Worm (Caenorhabditis elegans): Measurements from ENCODE around the gene Y56A3A.7.

Gene Y56A3A.7

DNA sequence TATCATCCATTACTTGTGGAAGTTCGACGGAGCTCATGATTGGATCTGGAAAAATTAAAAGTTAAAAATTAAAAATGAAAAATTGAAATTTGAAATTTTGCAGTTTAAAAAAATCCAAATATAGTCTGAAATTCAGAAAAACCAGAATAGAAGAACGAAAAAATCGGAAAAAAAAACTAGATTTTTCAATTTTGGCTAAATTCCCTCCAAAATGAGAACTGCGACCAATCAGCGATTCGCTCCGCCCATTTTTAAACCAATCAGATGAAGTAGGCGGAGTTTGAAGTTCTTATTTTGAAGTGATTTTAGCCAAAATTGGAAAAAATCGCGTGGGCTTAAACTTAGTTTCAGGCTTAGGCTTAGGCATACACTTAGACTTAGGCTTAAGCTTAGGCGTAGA is at the start of gene Y56A3A.7:
Gene Y56A3A.7 (minus strand): TSS at position 47 of the 400 bp plus-strand sequence.
- TF ChIP-seq dao-5 (tag; optimal IDR thresholded peaks at IDR 0.05) (no peak), W03F9.2 (tag; optimal IDR thresholded peaks at IDR 0.05) (no peak), him-1 (tag; optimal IDR thresholded peaks at IDR 0.05) (no peak)

DNA sequence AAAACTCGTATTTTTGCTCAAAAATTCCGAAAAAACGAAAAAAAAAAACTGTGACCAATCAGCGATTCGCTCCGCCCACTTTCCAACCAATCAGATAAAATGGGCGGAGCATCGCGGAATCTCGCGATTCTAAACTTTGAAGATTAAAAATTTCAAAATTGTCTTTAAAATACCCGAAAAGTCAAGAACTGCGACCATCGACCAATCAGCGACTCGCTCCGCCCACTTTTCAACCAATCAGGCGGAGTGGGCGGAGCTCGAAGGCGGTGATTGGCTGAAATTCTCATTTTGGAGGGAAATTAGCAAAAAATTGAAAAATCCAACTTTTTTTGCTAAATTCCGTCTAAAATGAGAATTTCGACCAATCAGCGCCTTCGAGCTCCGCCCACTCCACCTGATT is 49.0 kb upstream of the Y56A3A.7 start:
- TF ChIP-seq dao-5 (tag; optimal IDR thresholded peaks at IDR 0.05) = no peak
- no peak for TF ChIP-seq him-1 (tag; optimal IDR thresholded peaks at IDR 0.05)
- no peak for TF ChIP-seq W03F9.2 (tag; optimal IDR thresholded peaks at IDR 0.05)

DNA sequence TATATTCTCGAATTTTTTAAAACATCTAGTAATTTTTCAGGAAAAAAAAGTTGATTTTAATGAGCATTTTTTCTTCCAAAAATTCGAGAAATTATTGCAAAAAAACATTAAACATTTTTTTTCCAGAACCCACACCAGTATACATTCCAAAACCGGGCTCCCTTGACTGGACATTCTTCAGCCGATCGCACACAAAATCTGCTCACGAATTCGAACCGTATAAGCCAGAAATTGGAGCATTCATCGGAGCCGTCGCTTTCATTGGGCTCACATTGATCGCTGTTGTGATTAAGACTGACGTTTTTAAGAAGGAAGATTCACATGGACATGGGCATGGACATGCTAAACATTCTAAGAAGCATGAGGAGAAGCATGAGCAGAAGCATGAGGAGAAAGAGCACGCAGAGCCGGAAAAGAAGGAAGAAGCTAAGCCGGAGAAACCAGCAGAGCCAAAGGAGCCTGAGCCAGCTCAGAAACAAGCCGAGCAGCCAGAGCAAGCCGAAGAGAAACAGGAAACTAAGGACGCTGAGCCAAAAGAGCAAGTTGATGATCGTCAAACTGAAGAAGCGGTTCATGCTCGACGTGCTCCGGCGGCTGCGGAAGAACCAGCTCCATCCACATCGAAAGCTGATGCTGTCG is 45.0 kb upstream of the Y56A3A.7 start:
- TF ChIP-seq him-1 (tag; optimal IDR thresholded peaks at IDR 0.05) = no peak
- TF ChIP-seq dao-5 (tag; optimal IDR thresholded peaks at IDR 0.05) = no peak
- no peak for TF ChIP-seq W03F9.2 (tag; optimal IDR thresholded peaks at IDR 0.05)

DNA sequence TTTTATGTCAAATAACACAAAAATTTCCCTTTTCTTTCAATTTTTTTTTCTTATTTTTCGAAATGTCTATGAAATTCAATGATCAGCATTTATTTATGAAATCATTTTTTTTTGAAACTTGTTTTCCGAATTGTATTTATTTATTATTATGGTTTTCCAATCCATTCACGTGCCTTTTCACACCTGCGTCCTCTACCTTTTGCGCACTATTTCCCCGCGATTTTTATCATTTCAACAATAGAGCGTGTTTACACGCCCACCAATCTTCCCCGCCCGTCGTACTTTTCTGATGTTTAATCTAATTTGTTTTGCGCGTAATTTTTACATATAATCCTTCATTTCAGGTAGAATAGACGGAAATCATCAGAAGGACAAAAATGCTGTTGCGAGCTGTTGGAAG is 43.0 kb upstream of the Y56A3A.7 start, which contains the start of gene wah-1:
Gene wah-1 (plus strand): TSS at position 345 of the 400 bp plus-strand sequence.
- TF ChIP-seq W03F9.2 (tag; optimal IDR thresholded peaks at IDR 0.05) (no peak), dao-5 (tag; optimal IDR thresholded peaks at IDR 0.05) (no peak), him-1 (tag; optimal IDR thresholded peaks at IDR 0.05) (no peak)

- no peak for TF ChIP-seq W03F9.2 (tag; optimal IDR thresholded peaks at IDR 0.05)
- no peak for TF ChIP-seq dao-5 (tag; optimal IDR thresholded peaks at IDR 0.05)
- no peak for TF ChIP-seq him-1 (tag; optimal IDR thresholded peaks at IDR 0.05)
Measured at ce11 chrIII:11985066-11985465, 38.2 kb upstream of the Y56A3A.7 start.

DNA sequence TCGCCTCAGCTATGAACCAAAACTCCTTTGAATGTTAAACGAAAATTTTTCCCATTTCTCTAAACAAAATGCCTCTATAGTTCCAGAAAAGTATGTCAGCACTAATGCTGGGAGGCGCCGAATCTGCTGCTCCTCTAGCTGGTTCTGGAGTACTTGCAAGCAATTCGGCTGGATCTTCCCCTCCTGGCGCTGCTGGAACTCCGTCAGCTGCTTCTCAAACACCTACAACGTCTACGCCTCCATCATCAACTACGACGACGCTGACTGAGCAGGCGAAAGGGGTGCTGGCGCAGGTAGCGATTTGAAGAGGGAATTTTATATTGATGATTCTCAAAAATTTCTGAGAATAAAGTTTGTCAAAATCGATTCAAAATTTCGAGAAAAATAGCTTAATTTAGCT is 35.7 kb upstream of the Y56A3A.7 start:
- TF ChIP-seq him-1 (tag; optimal IDR thresholded peaks at IDR 0.05) = no peak
- no peak for TF ChIP-seq W03F9.2 (tag; optimal IDR thresholded peaks at IDR 0.05)
- no peak for TF ChIP-seq dao-5 (tag; optimal IDR thresholded peaks at IDR 0.05)

- TF ChIP-seq W03F9.2 (tag; optimal IDR thresholded peaks at IDR 0.05) (no peak), him-1 (tag; optimal IDR thresholded peaks at IDR 0.05) (no peak), dao-5 (tag; optimal IDR thresholded peaks at IDR 0.05) (no peak)
Measured at ce11 chrIII:11981539-11981938, 34.7 kb upstream of the Y56A3A.7 start.

ce11 chrIII:11980743-11981142 is 33.9 kb upstream of the Y56A3A.7 start:
- no peak for TF ChIP-seq dao-5 (tag; optimal IDR thresholded peaks at IDR 0.05)
- no peak for TF ChIP-seq him-1 (tag; optimal IDR thresholded peaks at IDR 0.05)
- TF ChIP-seq W03F9.2 (tag; optimal IDR thresholded peaks at IDR 0.05) = no peak

DNA sequence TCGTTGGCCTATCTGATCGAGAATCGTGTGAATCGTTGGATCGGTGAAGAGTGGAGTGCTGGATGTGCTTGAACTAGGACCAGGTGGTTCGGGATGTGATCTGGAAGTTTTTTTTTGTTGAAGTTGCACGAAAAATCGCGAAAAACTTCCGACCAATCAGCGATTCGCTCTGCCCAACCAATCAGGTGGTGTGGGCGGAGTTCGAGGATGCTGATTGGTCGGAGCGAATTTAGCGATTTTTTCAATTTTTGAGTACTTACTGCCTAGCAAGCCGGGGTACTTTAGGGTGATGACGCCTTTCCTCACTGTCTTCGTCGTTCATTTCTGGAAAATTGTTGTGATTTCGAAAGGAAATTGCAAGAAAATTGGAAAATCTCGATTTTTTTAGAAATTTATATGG is 31.9 kb upstream of the Y56A3A.7 start, which contains the start of gene Y56A3A.30:
Gene Y56A3A.30 (minus strand): TSS at position 324 of the 400 bp plus-strand sequence.
- no peak for TF ChIP-seq dao-5 (tag; optimal IDR thresholded peaks at IDR 0.05)
- TF ChIP-seq him-1 (tag; optimal IDR thresholded peaks at IDR 0.05) = no peak
- TF ChIP-seq W03F9.2 (tag; optimal IDR thresholded peaks at IDR 0.05) = no peak

ce11 chrIII:11974414-11974813 is 27.6 kb upstream of the Y56A3A.7 start, which contains the start of gene Y56A3A.31:
Y56A3A.31 (plus strand) TSS chrIII:11974477.
- TF ChIP-seq dao-5 (tag; optimal IDR thresholded peaks at IDR 0.05) = no peak

DNA sequence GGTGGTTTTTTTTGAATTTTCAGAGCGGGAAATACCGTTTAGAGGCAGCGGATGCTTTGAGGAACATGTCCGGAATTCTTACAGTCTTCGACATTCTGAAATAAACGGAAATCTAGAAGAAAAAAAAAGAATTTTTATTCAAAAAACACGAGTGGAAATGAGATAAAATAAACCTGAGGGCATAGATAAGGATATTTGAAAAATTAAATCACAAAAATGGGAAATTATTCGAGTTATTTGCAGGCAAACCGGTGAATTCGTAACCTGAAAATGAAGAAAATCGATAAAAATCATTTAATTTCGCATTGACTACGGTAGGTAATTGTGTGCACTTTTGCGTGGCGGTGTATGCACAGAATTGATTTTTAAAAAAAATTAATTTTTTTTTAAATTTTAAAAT is 27.2 kb upstream of the Y56A3A.7 start, which contains the start of gene ung-1:
Gene ung-1 (minus strand): TSS at position 101 of the 400 bp plus-strand sequence.
- no peak for TF ChIP-seq W03F9.2 (tag; optimal IDR thresholded peaks at IDR 0.05)
- TF ChIP-seq him-1 (tag; optimal IDR thresholded peaks at IDR 0.05) = no peak
- TF ChIP-seq dao-5 (tag; optimal IDR thresholded peaks at IDR 0.05) = no peak

DNA sequence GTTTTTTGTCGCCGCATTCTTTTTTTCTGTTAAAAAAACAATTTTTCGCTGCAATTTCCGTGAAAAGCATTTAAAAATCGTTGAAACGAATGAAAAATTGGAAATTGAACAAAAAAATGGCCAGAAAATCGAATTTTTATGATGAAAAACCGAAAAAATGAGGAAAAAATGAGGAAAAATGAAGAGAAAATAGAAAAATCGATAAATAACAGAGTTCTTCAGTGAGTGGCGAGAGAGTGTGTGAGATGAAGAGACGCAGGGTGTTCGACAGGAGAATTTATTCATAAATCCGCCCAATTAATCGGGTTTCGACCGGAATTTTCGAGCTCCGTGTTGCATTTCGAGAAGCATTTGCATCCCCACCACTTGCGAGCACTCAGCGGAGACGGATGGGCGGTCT is 24.5 kb upstream of the Y56A3A.7 start, which contains the start of gene Y56A3A.28:
Gene Y56A3A.28 (minus strand): TSS at position 33 of the 400 bp plus-strand sequence.
- no peak for TF ChIP-seq dao-5 (tag; optimal IDR thresholded peaks at IDR 0.05)
- no peak for TF ChIP-seq him-1 (tag; optimal IDR thresholded peaks at IDR 0.05)
- TF ChIP-seq W03F9.2 (tag; optimal IDR thresholded peaks at IDR 0.05) = no peak

- TF ChIP-seq dao-5 (tag; optimal IDR thresholded peaks at IDR 0.05) (no peak), W03F9.2 (tag; optimal IDR thresholded peaks at IDR 0.05) (no peak), him-1 (tag; optimal IDR thresholded peaks at IDR 0.05) (no peak)
Measured at ce11 chrIII:11960080-11960479, 13.3 kb upstream of the Y56A3A.7 start, which contains the start of gene top-3. top-3 (minus strand) TSS chrIII:11960180.

- TF ChIP-seq W03F9.2 (tag; optimal IDR thresholded peaks at IDR 0.05) = no peak
- TF ChIP-seq dao-5 (tag; optimal IDR thresholded peaks at IDR 0.05) = no peak
- no peak for TF ChIP-seq him-1 (tag; optimal IDR thresholded peaks at IDR 0.05)
Measured at ce11 chrIII:11954150-11954549, 7.3 kb upstream of the Y56A3A.7 start.

DNA sequence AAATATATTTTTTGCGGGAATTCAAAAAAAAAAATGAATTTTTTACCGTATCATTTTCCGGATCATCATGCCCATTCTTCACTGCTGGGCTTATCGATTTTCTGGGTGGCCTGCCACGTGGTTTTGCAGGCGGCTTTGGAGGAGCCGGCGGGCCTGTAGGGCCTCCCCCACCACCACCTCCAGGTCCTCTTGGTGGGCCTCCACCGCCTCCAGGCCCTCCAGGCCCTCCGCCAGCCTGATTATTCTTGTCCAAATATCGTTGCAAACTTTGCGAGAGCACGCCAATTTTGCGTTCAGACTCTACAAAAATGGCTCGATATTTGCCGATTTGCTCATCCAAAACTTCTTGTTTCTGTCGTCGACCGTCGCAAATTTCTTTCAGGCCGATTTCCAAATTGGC is 4.3 kb upstream of the Y56A3A.7 start:
- TF ChIP-seq him-1 (tag; optimal IDR thresholded peaks at IDR 0.05) (no peak), dao-5 (tag; optimal IDR thresholded peaks at IDR 0.05) (no peak), W03F9.2 (tag; optimal IDR thresholded peaks at IDR 0.05) (no peak)
